Fruit fly (Drosophila melanogaster): ENCODE measurements around the gene Cp19.

The Cp19 gene

dm6 chr3L:8746519-8746918 is 16.9 kb downstream of the Cp19 start:
- TF ChIP-seq CG15479 (GFP tag; optimal IDR thresholded peaks at IDR 0.05): no peak
- TF ChIP-seq Gug (GFP tag; IDR thresholded peaks at IDR 0.05): no peak
- peak; percentile 13 for TF ChIP-seq Med (GFP tag)
- no peak for TF ChIP-seq tgo (GFP tag; IDR thresholded peaks at IDR 0.05)
- TF ChIP-seq Optix (GFP tag; IDR thresholded peaks at IDR 0.05): no peak
- TF ChIP-seq Deaf1 (tag; optimal IDR thresholded peaks at IDR 0.05): peak; percentile 62
- TF ChIP-seq CG10462 (GFP tag; optimal IDR thresholded peaks at IDR 0.05): no peak
- peak; percentile 80 for TF ChIP-seq z (GFP tag; IDR thresholded peaks at IDR 0.05)
- no peak for TF ChIP-seq CG4282 (GFP tag; optimal IDR thresholded peaks at IDR 0.05)
- no peak for TF ChIP-seq Xbp1 (GFP tag; optimal IDR thresholded peaks at IDR 0.05)

- TF ChIP-seq Sox102F (GFP tag; optimal IDR thresholded peaks at IDR 0.05): peak; percentile 32
- TF ChIP-seq bsh (GFP tag; optimal IDR thresholded peaks at IDR 0.05): peak in 1 of 2 experiments; percentile 4
- TF ChIP-seq row (GFP tag; IDR thresholded peaks at IDR 0.05): peak; percentile 31; the same call in 1 of the 3 replicates
- TF ChIP-seq Hr51 (GFP tag; optimal IDR thresholded peaks at IDR 0.05): peak in 1 of 2 experiments; percentile 7
- TF ChIP-seq CG2712 (tag; optimal IDR thresholded peaks at IDR 0.05): peak; percentile 12
- 0 out of 2 replicates have a peak, but pooled peaks have one; percentile 9 for TF ChIP-seq Awh (GFP tag; IDR thresholded peaks at IDR 0.05)
- TF ChIP-seq gem (tag; optimal IDR thresholded peaks at IDR 0.05): peak; percentile 26
- TF ChIP-seq D19A (tag; optimal IDR thresholded peaks at IDR 0.05): peak; percentile 91
- TF ChIP-seq CG31441 (GFP tag; IDR thresholded peaks at IDR 0.05): 0 out of 2 replicates have a peak, but pooled peaks have one; percentile 11
- TF ChIP-seq gro (GFP tag; optimal IDR thresholded peaks at IDR 0.05): no peak
- TF ChIP-seq D19B (GFP tag; optimal IDR thresholded peaks at IDR 0.05): no peak
- no peak for TF ChIP-seq CG10267 (tag; optimal IDR thresholded peaks at IDR 0.05)
- TF ChIP-seq CG2678 (tag; optimal IDR thresholded peaks at IDR 0.05): peak; percentile 15
- TF ChIP-seq CTCF (GFP tag; optimal IDR thresholded peaks at IDR 0.05): no peak
- peak; percentile 63 for TF ChIP-seq sens (GFP tag)
Observed at dm6 chr3L:8748323-8748722, 18.7 kb downstream of the Cp19 start.

- TF ChIP-seq CG34376 (GFP tag; optimal IDR thresholded peaks at IDR 0.05) (no peak), CG1647 (GFP tag; optimal IDR thresholded peaks at IDR 0.05) (no peak), CG11398 (GFP tag; optimal IDR thresholded peaks at IDR 0.05) (no peak), fru (optimal IDR thresholded peaks at IDR 0.05) (no peak), mam (GFP tag; optimal IDR thresholded peaks at IDR 0.05) (peak; percentile 15), hth (optimal IDR thresholded peaks at IDR 0.05) (no peak), bab2 (GFP tag; optimal IDR thresholded peaks at IDR 0.05) (no peak), CG14965 (GFP tag; optimal IDR thresholded peaks at IDR 0.05; ENCODE audit: borderline replicate concordance) (no peak), CG4707 (GFP tag; optimal IDR thresholded peaks at IDR 0.05) (no peak), en (GFP tag; optimal IDR thresholded peaks at IDR 0.05) (no peak), CG8359 (GFP tag; optimal IDR thresholded peaks at IDR 0.05; ENCODE audit: borderline replicate concordance) (no peak), CG11560 (tag; IDR thresholded peaks at IDR 0.05) (no peak), CG11695 (GFP tag; IDR thresholded peaks at IDR 0.05) (no peak), Ptx1 (GFP tag; IDR thresholded peaks at IDR 0.05) (peak; percentile 71), zfh1 (GFP tag; IDR thresholded peaks at IDR 0.05) (peak; percentile 43; the same call in 1 of the 3 replicates), gce (GFP tag; IDR thresholded peaks at IDR 0.05) (no peak), CrebB (tag; optimal IDR thresholded peaks at IDR 0.05) (no peak), hkb (optimal IDR thresholded peaks at IDR 0.05) (no peak), hkb (GFP tag; IDR thresholded peaks at IDR 0.05) (no peak), Bdp1 (GFP tag; optimal IDR thresholded peaks at IDR 0.05) (no peak), Xbp1 (GFP tag; optimal IDR thresholded peaks at IDR 0.05) (peak; percentile 70), nmo (GFP tag; optimal IDR thresholded peaks at IDR 0.05) (peak; percentile 34), CG16815 (GFP tag; optimal IDR thresholded peaks at IDR 0.05) (peak; percentile 20), pzg (GFP tag; optimal IDR thresholded peaks at IDR 0.05) (no peak), CG15011 (GFP tag; optimal IDR thresholded peaks at IDR 0.05) (no peak), CG4617 (GFP tag; optimal IDR thresholded peaks at IDR 0.05; ENCODE audit: borderline replicate concordance) (no peak), dysf (GFP tag; IDR thresholded peaks at IDR 0.05) (peak; percentile 53; the same call in 2 of the 3 replicates), NFAT (GFP tag; IDR thresholded peaks at IDR 0.05) (peak; percentile 86)
Observed at dm6 chr3L:8748839-8749238, 19.2 kb downstream of the Cp19 start.
